Worm (Caenorhabditis elegans): ENCODE measurements around the gene C04F5.8.

ce11 chrV:5158302-5158701 is 44.7 kb upstream of the C04F5.8 start, which contains the start of gene abu-15:
- TF ChIP-seq ets-7 (tag; optimal IDR thresholded peaks at IDR 0.05) (no peak), ceh-36 (tag; optimal IDR thresholded peaks at IDR 0.05) (no peak), tra-4 (tag; optimal IDR thresholded peaks at IDR 0.05) (no peak), aly-1 (tag; optimal IDR thresholded peaks at IDR 0.05) (no peak), sea-1 (GFP tag; conservative IDR thresholded peaks at IDR 0.05) (no peak), flt-1 (GFP tag; IDR thresholded peaks at IDR 0.05) (no peak), ama-1 (optimal IDR thresholded peaks at IDR 0.05) (no peak), F13C5.2 (tag; optimal IDR thresholded peaks at IDR 0.05) (no peak), hnd-1 (tag; optimal IDR thresholded peaks at IDR 0.05) (no peak)

Measured in whole organism, early embryonic.